Worm (Caenorhabditis elegans): Measurements from ENCODE around the gene R05G6.10.

R05G6.10 gene

ce11 chrIV:7549844-7550243 is 7.5 kb upstream of the R05G6.10 start:
- TF ChIP-seq zip-8 (tag; optimal IDR thresholded peaks at IDR 0.05) (no peak), hlh-1 (tag; optimal IDR thresholded peaks at IDR 0.05) (no peak), ztf-11 (tag; optimal IDR thresholded peaks at IDR 0.05) (no peak), nhr-12 (tag; optimal IDR thresholded peaks at IDR 0.05) (no peak), tbx-8 (GFP tag; optimal IDR thresholded peaks at IDR 0.05) (no peak), flh-1 (GFP tag; optimal IDR thresholded peaks at IDR 0.05) (no peak), lin-32 (GFP tag; optimal IDR thresholded peaks at IDR 0.05) (no peak), mep-1 (tag; optimal IDR thresholded peaks at IDR 0.05) (no peak), bed-3 (GFP tag; optimal IDR thresholded peaks at IDR 0.05) (no peak), ceh-39 (tag; optimal IDR thresholded peaks at IDR 0.05) (no peak), unc-120 (tag; optimal IDR thresholded peaks at IDR 0.05; ENCODE audit: poor library complexity, severe bottlenecking) (no peak), ces-1 (GFP tag; optimal IDR thresholded peaks at IDR 0.05) (no peak), M03D4.4 (tag; optimal IDR thresholded peaks at IDR 0.05) (no peak), sptf-1 (tag; optimal IDR thresholded peaks at IDR 0.05) (no peak), blmp-1 (tag; optimal IDR thresholded peaks at IDR 0.05) (no peak), unc-62 (GFP tag; optimal IDR thresholded peaks at IDR 0.05) (no peak), drap-1 (GFP tag; optimal IDR thresholded peaks at IDR 0.05) (no peak), snpc-4 (tag; optimal IDR thresholded peaks at IDR 0.05) (no peak), mab-5 (tag; optimal IDR thresholded peaks at IDR 0.05) (no peak)

ce11 chrIV:7547843-7548578 is 5.7 kb upstream of the R05G6.10 start, which contains the start of the genes cdd-2 and oef-1:
Gene cdd-2 (minus strand): TSS chrIV:7547893.
Gene oef-1 (plus strand): TSS chrIV:7548417.
- TF ChIP-seq mls-2 (tag; optimal IDR thresholded peaks at IDR 0.05): no peak
- no peak for TF ChIP-seq unc-62 (GFP tag; optimal IDR thresholded peaks at IDR 0.05)
- TF ChIP-seq nhr-237 (tag; optimal IDR thresholded peaks at IDR 0.05): no peak
- TF ChIP-seq lsy-2 (tag; optimal IDR thresholded peaks at IDR 0.05): no peak
- no peak for TF ChIP-seq elt-1 (tag; optimal IDR thresholded peaks at IDR 0.05; ENCODE audit: borderline replicate concordance, insufficient read depth)
- no peak for TF ChIP-seq lin-32 (GFP tag; optimal IDR thresholded peaks at IDR 0.05)
- no peak for TF ChIP-seq blmp-1 (tag; optimal IDR thresholded peaks at IDR 0.05)
- TF ChIP-seq ces-1 (GFP tag; optimal IDR thresholded peaks at IDR 0.05): no peak
- TF ChIP-seq nhr-76 (tag; optimal IDR thresholded peaks at IDR 0.05): no peak
- no peak for TF ChIP-seq drap-1 (GFP tag; optimal IDR thresholded peaks at IDR 0.05)
- TF ChIP-seq snpc-4 (tag; optimal IDR thresholded peaks at IDR 0.05): no peak
- no peak for TF ChIP-seq mep-1 (tag; optimal IDR thresholded peaks at IDR 0.05)
- no peak for TF ChIP-seq ham-2 (GFP tag; optimal IDR thresholded peaks at IDR 0.05)
- no peak for TF ChIP-seq lin-13 (tag; optimal IDR thresholded peaks at IDR 0.05)
- no peak for TF ChIP-seq unc-39 (tag; optimal IDR thresholded peaks at IDR 0.05)
- TF ChIP-seq bed-3 (GFP tag; optimal IDR thresholded peaks at IDR 0.05): no peak
- TF ChIP-seq mab-5 (tag; optimal IDR thresholded peaks at IDR 0.05): no peak
- TF ChIP-seq nhr-12 (tag; optimal IDR thresholded peaks at IDR 0.05): no peak

- TF ChIP-seq lsy-2 (tag; optimal IDR thresholded peaks at IDR 0.05) (no peak), cnd-1 (tag; optimal IDR thresholded peaks at IDR 0.05) (no peak), lin-13 (tag; optimal IDR thresholded peaks at IDR 0.05) (no peak)
Observed at ce11 chrIV:7543662-7544061, 1.3 kb upstream of the R05G6.10 start.

ce11 chrIV:7532360-7532759 is 10.0 kb downstream of the R05G6.10 start, which contains the start of gene R05G6.1:
Gene R05G6.1 (plus strand): TSS chrIV:7532660.
- TF ChIP-seq mep-1 (tag; optimal IDR thresholded peaks at IDR 0.05) (no peak), drap-1 (GFP tag; optimal IDR thresholded peaks at IDR 0.05) (no peak), mab-5 (tag; optimal IDR thresholded peaks at IDR 0.05) (no peak), unc-39 (tag; optimal IDR thresholded peaks at IDR 0.05) (no peak), tbx-8 (GFP tag; optimal IDR thresholded peaks at IDR 0.05) (no peak), elt-3 (tag; optimal IDR thresholded peaks at IDR 0.05) (no peak), nhr-76 (tag; optimal IDR thresholded peaks at IDR 0.05) (no peak), ztf-11 (tag; optimal IDR thresholded peaks at IDR 0.05) (no peak), mls-2 (tag; optimal IDR thresholded peaks at IDR 0.05) (no peak), blmp-1 (tag; optimal IDR thresholded peaks at IDR 0.05) (no peak)
